Worm (Caenorhabditis elegans) whole organism, late embryonic: ENCODE data around the gene bar-1.

ENCODE experiments used
- C08G9.2 ChIP-seq: sonication (generic microtip); optimal IDR thresholded peaks from 2 replicates; lab custom pipeline; 2016; ENCODE audit warnings: mild to moderate bottlenecking, missing genetic modification characterization, moderate library complexity, missing compliant biosample characterization
- K02D7.2 ChIP-seq: sonication (generic microtip); optimal IDR thresholded peaks from 2 replicates; lab custom pipeline; 2017; ENCODE audit warnings: mild to moderate bottlenecking, missing genetic modification characterization, missing compliant biosample characterization
- K09A11.1 ChIP-seq: sonication (generic microtip); optimal IDR thresholded peaks from 2 replicates; lab custom pipeline; 2017; ENCODE audit warnings: antibody characterized with exemption, mild to moderate bottlenecking, missing genetic modification characterization, missing compliant biosample characterization; ENCODE audit not compliant: insufficient read depth
- T23F11.4 ChIP-seq: fragments of 200-800 bp; sonication (Bioruptor generic); optimal IDR thresholded peaks from 2 replicates; lab custom pipeline; 2018; ENCODE audit warnings: mild to moderate bottlenecking, missing genetic modification characterization, missing compliant biosample characterization
- ceh-18 ChIP-seq: sonication (generic microtip); optimal IDR thresholded peaks from 2 replicates; lab custom pipeline; 2016; ENCODE audit warnings: missing genetic modification characterization, missing compliant biosample characterization
- ceh-19 ChIP-seq: fragments of 200-800 bp; sonication (Bioruptor generic); optimal IDR thresholded peaks from 2 replicates; lab custom pipeline; 2018; ENCODE audit warnings: mild to moderate bottlenecking, missing genetic modification characterization, missing compliant biosample characterization
- ceh-24 ChIP-seq: sonication (generic microtip); optimal IDR thresholded peaks from 2 replicates; lab custom pipeline; 2016; ENCODE audit warnings: mild to moderate bottlenecking, missing genetic modification characterization, missing compliant biosample characterization
- ceh-30 ChIP-seq: fragments of 150-350 bp; optimal IDR thresholded peaks from 2 replicates; lab custom pipeline; 2014; ENCODE audit warnings: missing biosample characterization, missing genetic modification characterization
- ceh-34 ChIP-seq: sonication (generic microtip); optimal IDR thresholded peaks from 2 replicates; lab custom pipeline; 2016; ENCODE audit warnings: mild to moderate bottlenecking, missing genetic modification characterization, missing compliant biosample characterization
- dmd-4 ChIP-seq: sonication (generic microtip); optimal IDR thresholded peaks from 2 replicates; lab custom pipeline; 2016; ENCODE audit warnings: borderline replicate concordance, missing genetic modification characterization, missing compliant biosample characterization
- elt-2 ChIP-seq: sonication (generic microtip); optimal IDR thresholded peaks from 2 replicates; lab custom pipeline; 2016; ENCODE audit warnings: missing genetic modification reagents, missing genetic modification characterization, missing compliant biosample characterization
- elt-4 ChIP-seq: sonication (generic microtip); optimal IDR thresholded peaks from 2 replicates; lab custom pipeline; 2016; ENCODE audit warnings: missing genetic modification characterization, missing compliant biosample characterization
- ets-4 ChIP-seq: sonication (generic microtip); optimal IDR thresholded peaks from 2 replicates; lab custom pipeline; 2016; ENCODE audit warnings: missing genetic modification characterization, missing compliant biosample characterization
- fkh-10 ChIP-seq: fragments of 150-350 bp; optimal IDR thresholded peaks from 2 replicates; lab custom pipeline; 2014; ENCODE audit warnings: missing biosample characterization, missing genetic modification reagents, missing genetic modification characterization
- gmeb-2 ChIP-seq: sonication (generic microtip); optimal IDR thresholded peaks from 2 replicates; lab custom pipeline; 2016; ENCODE audit warnings: missing genetic modification characterization, inconsistent platforms, missing compliant biosample characterization
- hlh-13 ChIP-seq: fragments of 200-800 bp; sonication (Bioruptor generic); optimal IDR thresholded peaks from 2 replicates; lab custom pipeline; 2018; ENCODE audit warnings: mild to moderate bottlenecking, missing genetic modification characterization, missing compliant biosample characterization
- hlh-15 ChIP-seq: sonication (generic microtip); optimal IDR thresholded peaks from 2 replicates; lab custom pipeline; 2016; ENCODE audit warnings: missing genetic modification characterization, missing compliant biosample characterization
- hlh-8 ChIP-seq: sonication (generic microtip); optimal IDR thresholded peaks from 2 replicates; lab custom pipeline; 2016; ENCODE audit warnings: missing genotype, missing genetic modification characterization, missing compliant biosample characterization
- lin-11 ChIP-seq: fragments of 200-800 bp; sonication (Bioruptor generic); optimal IDR thresholded peaks from 2 replicates; lab custom pipeline; 2018; ENCODE audit warnings: mild to moderate bottlenecking, missing genetic modification characterization, missing compliant biosample characterization
- nhr-11 ChIP-seq: fragments of 150-350 bp; optimal IDR thresholded peaks from 2 replicates; lab custom pipeline; 2014; ENCODE audit warnings: missing biosample characterization, missing genetic modification characterization
- nhr-232 ChIP-seq: sonication (generic microtip); optimal IDR thresholded peaks from 2 replicates; lab custom pipeline; 2016; ENCODE audit warnings: missing genetic modification characterization, missing compliant biosample characterization
- pag-3 ChIP-seq: sonication (generic microtip); optimal IDR thresholded peaks from 2 replicates; lab custom pipeline; 2016; ENCODE audit warnings: missing compliant biosample characterization, missing genetic modification characterization, borderline replicate concordance
- pax-1 ChIP-seq: fragments of 150-350 bp; optimal IDR thresholded peaks from 2 replicates; lab custom pipeline; 2014; ENCODE audit warnings: missing biosample characterization, missing genetic modification characterization
- pha-2 ChIP-seq: sonication (generic microtip); optimal IDR thresholded peaks from 2 replicates; lab custom pipeline; 2017; ENCODE audit warnings: mild to moderate bottlenecking, missing genetic modification characterization, missing compliant biosample characterization
- pha-4 ChIP-seq: fragments of 150-350 bp; optimal IDR thresholded peaks from 2 replicates; lab custom pipeline; 2018; ENCODE audit warnings: missing biosample characterization, missing genetic modification reagents, missing genetic modification characterization
- pqm-1 ChIP-seq: sonication (generic microtip); optimal IDR thresholded peaks from 2 replicates; lab custom pipeline; 2016; ENCODE audit warnings: missing genetic modification characterization, missing compliant biosample characterization
- rnt-1 ChIP-seq: sonication (generic microtip); optimal IDR thresholded peaks from 2 replicates; lab custom pipeline; 2016; ENCODE audit warnings: missing genetic modification characterization, missing compliant biosample characterization
- sox-4 ChIP-seq: sonication (generic microtip); optimal IDR thresholded peaks from 2 replicates; lab custom pipeline; 2017; ENCODE audit warnings: mild to moderate bottlenecking, missing genetic modification characterization, inconsistent platforms, missing compliant biosample characterization
- tbx-7 ChIP-seq: sonication (generic microtip); optimal IDR thresholded peaks from 2 replicates; lab custom pipeline; 2016; ENCODE audit warnings: missing genotype, missing genetic modification characterization, missing compliant biosample characterization
- ttx-3 ChIP-seq: sonication (generic microtip); optimal IDR thresholded peaks from 2 replicates; lab custom pipeline; 2016; ENCODE audit warnings: missing genetic modification reagents, missing genetic modification characterization, missing compliant biosample characterization
- unc-42 ChIP-seq: sonication (generic microtip); optimal IDR thresholded peaks from 2 replicates; lab custom pipeline; 2016; ENCODE audit warnings: missing genotype, missing genetic modification characterization, missing compliant biosample characterization
- unc-86 ChIP-seq: sonication (generic microtip); optimal IDR thresholded peaks from 2 replicates; lab custom pipeline; 2016; ENCODE audit warnings: missing genetic modification characterization, missing compliant biosample characterization
- zip-5 ChIP-seq: sonication (generic microtip); optimal IDR thresholded peaks from 2 replicates; lab custom pipeline; 2016; ENCODE audit warnings: missing genetic modification characterization, missing compliant biosample characterization
- ztf-16 ChIP-seq: sonication (generic microtip); optimal IDR thresholded peaks from 2 replicates; lab custom pipeline; 2017; ENCODE audit warnings: missing genetic modification characterization, missing compliant biosample characterization

Gene bar-1

DNA sequence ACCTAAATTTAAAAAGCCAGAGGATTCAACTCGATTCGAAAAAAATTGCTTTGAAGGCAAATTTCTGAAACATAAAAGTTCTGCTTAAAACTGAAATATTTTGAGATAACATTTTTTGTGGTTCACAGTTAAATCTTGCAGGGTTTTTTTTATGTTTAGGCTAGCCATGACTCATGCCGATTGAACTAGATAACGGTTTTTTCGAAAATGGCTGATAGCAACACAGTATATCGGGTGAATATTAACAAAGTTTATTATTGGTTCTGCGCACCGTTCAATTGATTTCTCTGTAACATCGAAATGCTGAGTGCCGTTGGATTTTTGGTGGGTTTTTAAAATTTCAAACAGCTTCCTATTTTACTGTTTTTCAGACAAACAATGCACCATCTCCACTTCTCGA lies 6.9 kb upstream of the bar-1 start, which contains the start of gene F43E12.1:
TSS of gene F43E12.1 (plus strand) at position 301 of the 400 bp plus-strand sequence.
- TF ChIP-seq ztf-16 (tag; lab: Kevin White, UChicago): no peak
- TF ChIP-seq nhr-232 (tag; lab: Kevin White, UChicago): no peak
- no peak for TF ChIP-seq lin-11 (tag; lab: Kevin White, UChicago)

DNA sequence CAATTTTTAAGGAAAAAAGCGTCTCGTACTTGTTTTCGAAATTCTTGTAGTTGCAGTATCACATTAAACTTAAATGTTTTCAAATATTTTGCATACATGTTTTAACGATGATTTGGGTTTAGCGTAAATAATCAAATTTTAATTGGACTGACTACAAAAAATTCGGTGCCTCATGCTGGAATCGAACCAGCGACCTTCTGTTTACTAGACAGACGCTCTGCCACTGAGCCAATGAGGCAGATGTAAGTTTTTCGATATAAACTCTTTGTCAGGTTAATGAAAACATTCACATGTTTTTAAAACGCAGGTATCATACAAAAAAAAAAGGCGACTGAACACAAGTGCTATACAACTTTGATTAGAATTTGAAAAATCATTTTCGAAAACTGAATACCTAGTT lies 6.4 kb upstream of the bar-1 start:
- TF ChIP-seq ceh-19 (GFP tag; lab: Kevin White, UChicago) (no peak), nhr-11 (no peak), zip-5 (tag; lab: Kevin White, UChicago) (no peak), elt-2 (no peak), ets-4 (tag; lab: Kevin White, UChicago) (no peak)

ce11 chrX:7175389-7175788 lies 5.0 kb upstream of the bar-1 start:
- no peak for TF ChIP-seq nhr-232 (tag; lab: Kevin White, UChicago)
- TF ChIP-seq ztf-16 (tag; lab: Kevin White, UChicago): no peak
- no peak for TF ChIP-seq fkh-10 (GFP tag; lab: Kevin White, UChicago)
- TF ChIP-seq ceh-30 (tag; lab: Kevin White, UChicago): no peak
- no peak for TF ChIP-seq elt-4 (tag; lab: Kevin White, UChicago)
- TF ChIP-seq hlh-8 (tag; lab: Kevin White, UChicago): no peak
- TF ChIP-seq pha-4 (tag; lab: Kevin White, UChicago): no peak
- no peak for TF ChIP-seq ttx-3 (tag; lab: Kevin White, UChicago)
- TF ChIP-seq lin-11 (tag; lab: Kevin White, UChicago): no peak
- no peak for TF ChIP-seq ceh-18 (tag; lab: Kevin White, UChicago)
- TF ChIP-seq hlh-13 (GFP tag; lab: Kevin White, UChicago): no peak
- no peak for TF ChIP-seq dmd-4 (tag; lab: Kevin White, UChicago)
- TF ChIP-seq ceh-24 (tag; lab: Kevin White, UChicago): no peak
- TF ChIP-seq pqm-1 (tag; lab: Kevin White, UChicago): no peak
- no peak for TF ChIP-seq unc-42 (tag; lab: Kevin White, UChicago)

DNA sequence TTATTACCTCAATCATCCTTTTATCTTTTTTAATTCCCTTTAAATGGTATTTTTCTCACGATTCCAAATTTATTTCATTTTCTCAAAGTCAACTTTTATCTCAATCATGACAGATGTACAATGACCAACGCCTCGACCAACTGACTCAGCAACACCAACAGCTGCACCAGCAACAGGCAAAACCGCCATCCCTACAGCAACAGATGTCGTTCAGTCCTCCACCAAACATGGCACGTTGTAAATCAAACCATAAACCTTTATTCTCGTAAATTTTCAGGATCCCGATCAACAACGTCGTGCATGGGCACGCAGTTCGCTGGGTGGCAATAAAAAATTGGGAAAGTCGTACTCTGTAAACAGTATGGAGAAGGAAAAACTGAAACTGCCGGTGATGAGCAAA lies 7.7 kb downstream of the bar-1 start:
- TF ChIP-seq gmeb-2 (tag; lab: Kevin White, UChicago) (no peak), pha-2 (tag; lab: Kevin White, UChicago) (no peak)
- TF ChIP-seq, all 69 proteins: peak for 0

DNA sequence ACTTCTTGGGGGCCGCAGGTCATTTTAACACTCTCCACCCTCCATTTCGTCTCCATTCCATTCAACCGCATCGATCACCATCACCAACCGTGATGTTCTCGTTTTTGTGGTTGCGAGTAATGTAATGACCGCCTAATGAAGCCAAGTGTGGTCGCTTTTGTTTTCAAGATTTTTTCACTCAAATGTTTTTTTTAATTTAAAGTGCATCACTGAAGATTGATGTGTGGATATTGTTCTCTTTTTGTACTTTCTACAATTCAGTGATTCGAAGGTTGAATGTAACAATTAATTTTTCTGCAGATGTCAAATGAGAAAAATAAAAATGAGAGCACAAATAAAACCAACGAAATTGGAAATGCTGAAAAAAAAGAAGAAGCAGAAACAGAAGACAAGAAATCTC lies 11.7 kb downstream of the bar-1 start, which contains the start of gene pgp-10:
TSS of gene pgp-10 (plus strand) at position 301 of the 400 bp plus-strand sequence.
- no peak for TF ChIP-seq K02D7.2 (tag; lab: Kevin White, UChicago)
- TF ChIP-seq K09A11.1 (tag; lab: Kevin White, UChicago): no peak
- TF ChIP-seq tbx-7 (tag; lab: Kevin White, UChicago): no peak
- TF ChIP-seq unc-86: no peak
- TF ChIP-seq lin-11 (tag; lab: Kevin White, UChicago): no peak
- no peak for TF ChIP-seq ceh-18 (tag; lab: Kevin White, UChicago)
- no peak for TF ChIP-seq pag-3 (tag; lab: Kevin White, UChicago)
- no peak for TF ChIP-seq ceh-34 (tag; lab: Kevin White, UChicago)
- TF ChIP-seq T23F11.4 (GFP tag; lab: Kevin White, UChicago): no peak
- TF ChIP-seq pax-1 (tag; lab: Kevin White, UChicago): no peak
- TF ChIP-seq sox-4 (tag; lab: Kevin White, UChicago): no peak
- TF ChIP-seq hlh-8 (tag; lab: Kevin White, UChicago): no peak
- no peak for TF ChIP-seq unc-42 (tag; lab: Kevin White, UChicago)
- TF ChIP-seq hlh-15 (tag; lab: Kevin White, UChicago): no peak
- TF ChIP-seq C08G9.2: no peak
- no peak for TF ChIP-seq rnt-1 (tag; lab: Kevin White, UChicago)
- TF ChIP-seq zip-5 (tag; lab: Kevin White, UChicago): no peak
